Fruit fly (Drosophila melanogaster) whole organism, embryonic: ENCODE measurements around the gene CG14402.
A peak's percentile ranks its signal among the peaks of the same experiment; 100 is the strongest.

Source experiments
- Aef1 ChIP-seq: fragments of 200-800 bp; sonication (Bioruptor generic); IDR thresholded peaks from 3 replicates; pipeline ENCODE4 v1.3.6; 2022; ENCODE audit warnings: missing biosample characterization, missing genetic modification characterization
- B-H1 ChIP-seq: fragments of 200-800 bp; sonication (Bioruptor generic); IDR thresholded peaks from 3 replicates; pipeline ENCODE4 v1.3.6; 2022; ENCODE audit warnings: missing biosample characterization, missing genetic modification characterization
- BEAF-32 ChIP-seq: fragments of 200-800 bp; sonication (Bioruptor generic); optimal IDR thresholded peaks from 3 replicates; lab custom pipeline; 2017; ENCODE audit warnings: missing biosample characterization, missing genetic modification characterization, mild to moderate bottlenecking, moderate library complexity, missing genetic modification reagents
- Bdp1 ChIP-seq: fragments of 200-800 bp; sonication (Bioruptor generic); optimal IDR thresholded peaks from 3 replicates; lab custom pipeline; 2016; ENCODE audit warnings: missing biosample characterization, missing genetic modification characterization
- Blimp-1 ChIP-seq: fragments of 200-800 bp; sonication (Bioruptor generic); optimal IDR thresholded peaks from 3 replicates; lab custom pipeline; 2018; ENCODE audit warnings: missing biosample characterization, missing genetic modification characterization, mild to moderate bottlenecking, moderate library complexity, missing genetic modification reagents
- CG11695 ChIP-seq: fragments of 200-800 bp; sonication (Bioruptor generic); IDR thresholded peaks from 3 replicates; pipeline ENCODE4 v1.3.6; 2022; ENCODE audit warnings: missing biosample characterization, missing genetic modification characterization
- CG13624 ChIP-seq: fragments of 200-800 bp; sonication (Bioruptor generic); optimal IDR thresholded peaks from 2 replicates; lab custom pipeline; 2016; ENCODE audit warnings: missing biosample characterization, missing genetic modification characterization
- CG14014 ChIP-seq: fragments of 200-800 bp; sonication (Bioruptor generic); IDR thresholded peaks from 2 replicates; pipeline ENCODE4 v1.3.6; 2022; ENCODE audit warnings: missing biosample characterization, missing genetic modification characterization
- CG14050 ChIP-seq: fragments of 200-800 bp; sonication (Bioruptor generic); IDR thresholded peaks from 3 replicates; pipeline ENCODE4 v1.3.6; 2022; ENCODE audit warnings: missing biosample characterization, missing genetic modification characterization
- CG15011 ChIP-seq: fragments of 200-800 bp; sonication (Bioruptor generic); optimal IDR thresholded peaks from 3 replicates; lab custom pipeline; 2018; ENCODE audit warnings: missing biosample characterization, mild to moderate bottlenecking, missing genetic modification characterization
- CG15601 ChIP-seq: fragments of 200-800 bp; sonication (Bioruptor generic); optimal IDR thresholded peaks from 3 replicates; lab custom pipeline; 2019; ENCODE audit warnings: missing biosample characterization, mild to moderate bottlenecking, missing genetic modification characterization, moderate library complexity
- CG31224 ChIP-seq: fragments of 200-800 bp; sonication (Bioruptor generic); IDR thresholded peaks from 2 replicates; pipeline ENCODE4 v1.3.6; 2022; ENCODE audit warnings: missing biosample characterization, missing genetic modification characterization
- CG3163 ChIP-seq: fragments of 200-800 bp; sonication (Bioruptor generic); optimal IDR thresholded peaks from 3 replicates; lab custom pipeline; 2016; ENCODE audit warnings: missing biosample characterization, missing genetic modification characterization
- CG32767 ChIP-seq: fragments of 200-800 bp; sonication (Bioruptor generic); IDR thresholded peaks from 2 replicates; pipeline ENCODE4 v1.3.6; 2022; ENCODE audit warnings: missing biosample characterization, missing genetic modification characterization
- CG3995 ChIP-seq: fragments of 200-800 bp; sonication (Bioruptor generic); optimal IDR thresholded peaks from 3 replicates; lab custom pipeline; 2016; ENCODE audit warnings: missing biosample characterization, missing genetic modification characterization
- CG4328 ChIP-seq: fragments of 200-800 bp; sonication (Bioruptor generic); optimal IDR thresholded peaks from 3 replicates; lab custom pipeline; 2017; ENCODE audit warnings: missing biosample characterization, missing genetic modification reagents, missing genetic modification characterization
- CG6254 ChIP-seq: fragments of 200-800 bp; sonication (Bioruptor generic); optimal IDR thresholded peaks from 3 replicates; lab custom pipeline; 2017; ENCODE audit warnings: mild to moderate bottlenecking, missing biosample characterization, missing genetic modification reagents, missing genetic modification characterization
- CG6683 ChIP-seq: fragments of 200-800 bp; sonication (Bioruptor generic); optimal IDR thresholded peaks from 2 replicates; lab custom pipeline; 2017; ENCODE audit warnings: missing biosample characterization, mild to moderate bottlenecking, missing genetic modification characterization, missing genetic modification reagents
- CG6765 ChIP-seq: fragments of 200-800 bp; sonication (Bioruptor generic); optimal IDR thresholded peaks from 3 replicates; lab custom pipeline; 2017; ENCODE audit warnings: missing biosample characterization, mild to moderate bottlenecking, missing genetic modification characterization
- CG6854 ChIP-seq: fragments of 200-800 bp; sonication (Bioruptor generic); optimal IDR thresholded peaks from 3 replicates; lab custom pipeline; 2017; ENCODE audit warnings: missing biosample characterization, mild to moderate bottlenecking, missing genetic modification characterization
- CG8924 ChIP-seq: fragments of 200-800 bp; optimal IDR thresholded peaks from 3 replicates; lab custom pipeline; 2019; ENCODE audit warnings: missing biosample characterization, mild to moderate bottlenecking, missing genetic modification characterization, moderate library complexity
- CG9437 ChIP-seq: fragments of 200-800 bp; sonication (Bioruptor generic); optimal IDR thresholded peaks from 2 replicates; lab custom pipeline; 2018; ENCODE audit warnings: missing biosample characterization, mild to moderate bottlenecking, missing genetic modification characterization
- CG9797 ChIP-seq: fragments of 200-800 bp; sonication (Bioruptor generic); optimal IDR thresholded peaks from 3 replicates; lab custom pipeline; 2018; ENCODE audit warnings: missing biosample characterization, mild to moderate bottlenecking, missing genetic modification characterization
- Doc2 ChIP-seq: fragments of 200-800 bp; sonication (Bioruptor generic); IDR thresholded peaks from 2 replicates; pipeline ENCODE4 v1.3.6; 2022; ENCODE audit warnings: missing biosample characterization, missing genetic modification characterization
- Ets65A ChIP-seq: fragments of 200-800 bp; sonication (Bioruptor generic); peaks from one replicate; lab custom pipeline; 2016; ENCODE audit warnings: missing biosample characterization, missing genetic modification characterization
- Hey ChIP-seq: fragments of 200-800 bp; sonication (Bioruptor generic); optimal IDR thresholded peaks from 3 replicates; lab custom pipeline; 2018; ENCODE audit warnings: missing biosample characterization, mild to moderate bottlenecking, missing genetic modification characterization
- Lim3 ChIP-seq: fragments of 200-800 bp; sonication (Bioruptor generic); IDR thresholded peaks from 2 replicates; pipeline ENCODE4 v1.3.6; 2022; ENCODE audit warnings: missing biosample characterization, missing genetic modification characterization
- MBD-R2 ChIP-seq: fragments of 200-800 bp; sonication (Bioruptor generic); IDR thresholded peaks from 2 replicates; pipeline ENCODE4 v1.3.6; 2022; ENCODE audit warnings: missing biosample characterization, missing genetic modification characterization
- NC2β ChIP-seq: fragments of 200-800 bp; sonication (Bioruptor generic); optimal IDR thresholded peaks from 2 replicates; lab custom pipeline; 2016; ENCODE audit warnings: missing biosample characterization, missing genetic modification characterization
- Ravus ChIP-seq: fragments of 200-800 bp; sonication (Bioruptor generic); IDR thresholded peaks from 2 replicates; pipeline ENCODE4 v1.3.6; 2022; ENCODE audit warnings: missing biosample characterization, missing genetic modification characterization
- Side ChIP-seq: fragments of 200-800 bp; sonication (Bioruptor generic); optimal IDR thresholded peaks from 2 replicates; lab custom pipeline; 2016; ENCODE audit warnings: missing biosample characterization, missing genetic modification characterization
- Ssrp ChIP-seq: fragments of 200-800 bp; sonication (Bioruptor generic); optimal IDR thresholded peaks from 2 replicates; lab custom pipeline; 2018; ENCODE audit warnings: missing biosample characterization, mild to moderate bottlenecking, missing genetic modification characterization, moderate library complexity
- TFAM ChIP-seq: fragments of 200-800 bp; sonication (Bioruptor generic); optimal IDR thresholded peaks from 2 replicates; lab custom pipeline; 2017; ENCODE audit warnings: missing biosample characterization, missing genetic modification characterization, inconsistent platforms
- Taf1 ChIP-seq: fragments of 200-800 bp; sonication (Bioruptor generic); IDR thresholded peaks from 2 replicates; pipeline ENCODE4 v1.3.6; 2022; ENCODE audit warnings: missing biosample characterization, missing genetic modification characterization
- btn ChIP-seq: fragments of 200-800 bp; sonication (Bioruptor generic); optimal IDR thresholded peaks from 2 replicates; lab custom pipeline; 2016; ENCODE audit warnings: missing biosample characterization, missing genetic modification characterization
- dati ChIP-seq: fragments of 200-800 bp; sonication (Bioruptor generic); IDR thresholded peaks from 2 replicates; pipeline ENCODE4 v1.3.6; 2022; ENCODE audit warnings: missing biosample characterization, missing genetic modification characterization
- dm ChIP-seq: fragments of 200-800 bp; sonication (Bioruptor generic); optimal IDR thresholded peaks from 3 replicates; lab custom pipeline; 2016; ENCODE audit warnings: missing biosample characterization, missing genetic modification characterization
- fd96Cb ChIP-seq: fragments of 200-800 bp; sonication (Bioruptor generic); optimal IDR thresholded peaks from 2 replicates; lab custom pipeline; 2018; ENCODE audit warnings: missing biosample characterization, mild to moderate bottlenecking, missing genetic modification characterization, moderate library complexity
- fu2 ChIP-seq: fragments of 200-800 bp; sonication (Bioruptor generic); optimal IDR thresholded peaks from 2 replicates; lab custom pipeline; 2016; ENCODE audit warnings: missing biosample characterization, missing genetic modification characterization
- hth ChIP-seq: fragments of >200 bp; optimal IDR thresholded peaks from 2 replicates; lab custom pipeline; 2017; ENCODE audit warnings: inconsistent platforms
- kni ChIP-seq: fragments of 200-800 bp; sonication (Bioruptor generic); optimal IDR thresholded peaks from 3 replicates; lab custom pipeline; 2017; ENCODE audit warnings: mild to moderate bottlenecking, missing biosample characterization, missing genetic modification reagents, missing genetic modification characterization
- lmd ChIP-seq: fragments of 200-800 bp; sonication (Bioruptor generic); IDR thresholded peaks from 2 replicates; pipeline ENCODE4 v1.3.6; 2022; ENCODE audit warnings: missing biosample characterization, missing genetic modification characterization
- maf-S ChIP-seq: fragments of 200-800 bp; sonication (Bioruptor generic); optimal IDR thresholded peaks from 2 replicates; lab custom pipeline; 2016; ENCODE audit warnings: missing biosample characterization, missing genetic modification characterization
- ro ChIP-seq: fragments of 200-800 bp; sonication (Bioruptor generic); IDR thresholded peaks from 2 replicates; pipeline ENCODE4 v1.3.6; 2022; ENCODE audit warnings: missing biosample characterization, missing genetic modification characterization
- sd ChIP-seq: fragments of 200-800 bp; sonication (Bioruptor generic); optimal IDR thresholded peaks from 3 replicates; lab custom pipeline; 2018; ENCODE audit warnings: missing biosample characterization, mild to moderate bottlenecking, missing genetic modification characterization, moderate library complexity
- sisA ChIP-seq: fragments of 200-800 bp; sonication (Bioruptor generic); IDR thresholded peaks from 2 replicates; pipeline ENCODE4 v1.3.6; 2022; ENCODE audit warnings: missing biosample characterization, missing genetic modification characterization
- sqz ChIP-seq: fragments of 200-800 bp; sonication (Bioruptor generic); optimal IDR thresholded peaks from 3 replicates; lab custom pipeline; 2018; ENCODE audit warnings: missing biosample characterization, mild to moderate bottlenecking, missing genetic modification characterization
- tio ChIP-seq: fragments of 200-800 bp; sonication (Bioruptor generic); optimal IDR thresholded peaks from 2 replicates; lab custom pipeline; 2017; ENCODE audit warnings: missing biosample characterization, missing genetic modification characterization, inconsistent platforms
- yki ChIP-seq: fragments of >200 bp; optimal IDR thresholded peaks from 3 replicates; lab custom pipeline; 2018
- zen ChIP-seq: fragments of 200-800 bp; sonication (Bioruptor generic); optimal IDR thresholded peaks from 3 replicates; lab custom pipeline; 2018; ENCODE audit warnings: missing biosample characterization, mild to moderate bottlenecking, missing genetic modification characterization, moderate library complexity
- zf30C ChIP-seq: fragments of 200-800 bp; sonication (Bioruptor generic); optimal IDR thresholded peaks from 3 replicates; lab custom pipeline; 2018; ENCODE audit warnings: missing biosample characterization, mild to moderate bottlenecking, missing genetic modification characterization

The CG14402 gene

dm6 chr2L:20889857-20890606 is 40.9 kb downstream of the CG14402 start (continued):
- TF ChIP-seq CG8924 (tag; lab: Kevin White, UChicago) (peak; percentile 8), CG6254 (GFP tag; lab: Kevin White, UChicago) (peak; percentile 8), btn (no peak), CG6765 (GFP tag; lab: Kevin White, UChicago) (no peak), NC2β (GFP tag; lab: Kevin White, UChicago) (peak; percentile 9), ro (GFP tag; lab: Robert Waterston, UW) (no peak), lmd (GFP tag; lab: Robert Waterston, UW) (peak; percentile 35), Hey (tag; lab: Kevin White, UChicago) (no peak), zf30C (peak; percentile 37), CG15601 (tag; lab: Kevin White, UChicago) (no peak), Ets65A (GFP tag; lab: Kevin White, UChicago) (no peak), MBD-R2 (GFP tag; lab: Robert Waterston, UW) (no peak), Taf1 (GFP tag; lab: Robert Waterston, UW) (no peak), CG11695 (GFP tag; lab: Robert Waterston, UW) (no peak), sqz (GFP tag; lab: Kevin White, UChicago) (no peak), CG6683 (GFP tag; lab: Kevin White, UChicago) (no peak), CG15011 (no peak), CG13624 (peak; percentile 22), CG9437 (GFP tag; lab: Kevin White, UChicago) (peak; percentile 34), fu2 (GFP tag; lab: Kevin White, UChicago) (no peak), zen (no peak), sisA (GFP tag; lab: Robert Waterston, UW) (peak; percentile 39; the same call in 1 of the 2 replicates), maf-S (no peak), yki (lab: Kevin White, UChicago) (no peak), Blimp-1 (GFP tag; lab: Kevin White, UChicago) (peak; percentile 35), CG14050 (GFP tag; lab: Robert Waterston, UW) (no peak), Aef1 (GFP tag; lab: Robert Waterston, UW) (no peak), Ssrp (tag; lab: Kevin White, UChicago) (peak; percentile 45), BEAF-32 (GFP tag; lab: Kevin White, UChicago) (no peak), Side (no peak), Doc2 (GFP tag; lab: Robert Waterston, UW) (no peak), CG32767 (GFP tag; lab: Robert Waterston, UW) (no peak), dati (no peak), CG4328 (GFP tag; lab: Kevin White, UChicago) (no peak), CG6854 (GFP tag; lab: Kevin White, UChicago) (no peak), hth (no peak), kni (GFP tag; lab: Kevin White, UChicago) (peak; percentile 57), sd (tag; lab: Kevin White, UChicago) (peak; percentile 63), dm (GFP tag; lab: Kevin White, UChicago) (no peak), CG9797 (no peak), fd96Cb (tag; lab: Kevin White, UChicago) (peak; percentile 51), Lim3 (GFP tag; lab: Robert Waterston, UW) (no peak), Bdp1 (peak; percentile 7), CG3163 (GFP tag; lab: Kevin White, UChicago) (peak; percentile 20), TFAM (GFP tag; lab: Kevin White, UChicago) (no peak), CG31224 (0 out of 2 replicates have a peak, but pooled peaks have one; percentile 11), B-H1 (peak; percentile 29; the same call in 1 of the 3 replicates), CG14014 (GFP tag; lab: Robert Waterston, UW) (no peak), tio (peak; percentile 41), CG3995 (GFP tag; lab: Kevin White, UChicago) (no peak), Ravus (GFP tag; lab: Robert Waterston, UW) (peak; percentile 39; the same call in 1 of the 2 replicates)
